Worm (Caenorhabditis elegans): ENCODE data around the gene M04B2.4.

DNA sequence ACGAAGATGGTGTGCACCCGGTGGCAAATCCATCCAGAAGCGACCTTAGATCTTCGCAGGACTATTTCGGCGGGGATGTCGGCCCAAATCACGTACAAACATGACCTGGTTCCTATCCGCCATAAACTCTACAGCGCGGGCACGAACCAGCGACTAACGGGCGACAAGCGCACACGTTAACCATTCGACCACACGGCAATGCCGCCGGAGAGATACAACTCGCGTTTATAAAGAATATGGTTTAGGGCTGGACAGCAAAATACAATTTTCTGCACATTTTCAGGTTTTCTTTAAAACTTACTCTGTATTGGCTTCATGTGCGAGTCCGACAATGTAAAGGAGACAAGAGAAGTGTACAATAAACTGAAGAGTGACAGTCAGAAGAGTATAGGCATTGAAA lies 46.8 kb downstream of the M04B2.4 start:
- TF ChIP-seq athp-1 (tag; optimal IDR thresholded peaks at IDR 0.05) (peak; percentile 95), sptf-2 (GFP tag; optimal IDR thresholded peaks at IDR 0.05) (peak; percentile 97)

Data from whole organism, young adult.